Fruit fly (Drosophila melanogaster): ENCODE data around the gene NTPase.

The NTPase gene

dm6 chr2L:2878188-2878587, 7.5 kb downstream of the NTPase start, which contains the start of the genes Prx6a and Sbat (continued):
- TF ChIP-seq CG2116 (GFP tag; optimal IDR thresholded peaks at IDR 0.05): peak; percentile 69
- TF ChIP-seq HLHmδ (GFP tag; optimal IDR thresholded peaks at IDR 0.05): no peak
- peak; percentile 74 for TF ChIP-seq bab2 (GFP tag; optimal IDR thresholded peaks at IDR 0.05)
- peak; percentile 64 for TF ChIP-seq CG12155 (GFP tag; optimal IDR thresholded peaks at IDR 0.05)
- peak; percentile 72 for TF ChIP-seq zen (tag; optimal IDR thresholded peaks at IDR 0.05)
- peak; percentile 73 for TF ChIP-seq tin (GFP tag; optimal IDR thresholded peaks at IDR 0.05)
- peak; percentile 75 for TF ChIP-seq CG13624 (GFP tag; optimal IDR thresholded peaks at IDR 0.05)
- no peak for TF ChIP-seq sim (GFP tag; IDR thresholded peaks at IDR 0.05)
- TF ChIP-seq emc (GFP tag; optimal IDR thresholded peaks at IDR 0.05): peak; percentile 10
- peak; percentile 82 for TF ChIP-seq Rfx (GFP tag; IDR thresholded peaks at IDR 0.05)
- peak; percentile 4 for TF ChIP-seq ATbp (GFP tag; optimal IDR thresholded peaks at IDR 0.05)
- no peak for TF ChIP-seq pita (GFP tag; optimal IDR thresholded peaks at IDR 0.05)
- TF ChIP-seq tup (GFP tag; optimal IDR thresholded peaks at IDR 0.05): no peak
- TF ChIP-seq fru (optimal IDR thresholded peaks at IDR 0.05): no peak
- TF ChIP-seq Atf3 (GFP tag; optimal IDR thresholded peaks at IDR 0.05): peak; percentile 40
- TF ChIP-seq CG18764 (GFP tag; optimal IDR thresholded peaks at IDR 0.05): peak; percentile 57
- no peak for TF ChIP-seq pan (optimal IDR thresholded peaks at IDR 0.05)
- TF ChIP-seq pan (GFP tag; optimal IDR thresholded peaks at IDR 0.05 in 1 of 2, IDR thresholded peaks at IDR 0.05 in 1 of 2): peak in 1 of 2 experiments; percentile 59
- peak; percentile 9 for TF ChIP-seq CG6765 (GFP tag; optimal IDR thresholded peaks at IDR 0.05)
- peak; percentile 33 for TF ChIP-seq CG7556 (GFP tag; optimal IDR thresholded peaks at IDR 0.05)
- TF ChIP-seq CG31441 (GFP tag; IDR thresholded peaks at IDR 0.05): peak; percentile 34
- TF ChIP-seq CG9817 (tag; optimal IDR thresholded peaks at IDR 0.05): peak; percentile 85
- peak; percentile 87 for TF ChIP-seq CG10147 (GFP tag; optimal IDR thresholded peaks at IDR 0.05)
- TF ChIP-seq CG30431 (GFP tag; optimal IDR thresholded peaks at IDR 0.05): peak; percentile 44
- no peak for TF ChIP-seq CG14965 (GFP tag; optimal IDR thresholded peaks at IDR 0.05; ENCODE audit: borderline replicate concordance)
- peak; percentile 95 for TF ChIP-seq sens (GFP tag)
- no peak for TF ChIP-seq Adf1 (GFP tag; IDR thresholded peaks at IDR 0.05)
- TF ChIP-seq nerfin-1 (tag; optimal IDR thresholded peaks at IDR 0.05): peak; percentile 68
- peak; percentile 40 for TF ChIP-seq CG11723 (GFP tag; optimal IDR thresholded peaks at IDR 0.05)
- peak; percentile 58 for TF ChIP-seq CrebB (tag; optimal IDR thresholded peaks at IDR 0.05)
- TF ChIP-seq Dp (GFP tag; optimal IDR thresholded peaks at IDR 0.05): peak; percentile 73
- TF ChIP-seq CG16813 (GFP tag; IDR thresholded peaks at IDR 0.05; ENCODE audit: partially characterized antibody): peak; percentile 36; the same call in 1 of the 3 replicates
- TF ChIP-seq Mad (GFP tag; optimal IDR thresholded peaks at IDR 0.05): peak; percentile 46
- peak; percentile 70 for TF ChIP-seq Ptx1 (GFP tag; IDR thresholded peaks at IDR 0.05)
- TF ChIP-seq CG34224 (GFP tag; IDR thresholded peaks at IDR 0.05; ENCODE audit: partially characterized antibody): no peak
- TF ChIP-seq CG7745 (tag; optimal IDR thresholded peaks at IDR 0.05): no peak
- TF ChIP-seq cas (GFP tag; IDR thresholded peaks at IDR 0.05): 0 out of 2 replicates have a peak, but pooled peaks have one; percentile 20
- TF ChIP-seq D19B (GFP tag; optimal IDR thresholded peaks at IDR 0.05): peak; percentile 47
- no peak for TF ChIP-seq Lim3 (GFP tag; IDR thresholded peaks at IDR 0.05)
- TF ChIP-seq gsb-n (tag; optimal IDR thresholded peaks at IDR 0.05): peak; percentile 57
- TF ChIP-seq CG6254 (GFP tag; optimal IDR thresholded peaks at IDR 0.05): no peak
- TF ChIP-seq klu (GFP tag; IDR thresholded peaks at IDR 0.05): peak; percentile 76
- TF ChIP-seq GATAe (GFP tag; conservative IDR thresholded peaks at IDR 0.05): no peak; the same call in 1 of the 2 replicates
- peak; percentile 57 for TF ChIP-seq B-H1 (GFP tag; IDR thresholded peaks at IDR 0.05)
- no peak for TF ChIP-seq bowl (GFP tag; IDR thresholded peaks at IDR 0.05)
- peak; percentile 39 for TF ChIP-seq CG6683 (GFP tag; optimal IDR thresholded peaks at IDR 0.05)
- no peak for TF ChIP-seq CG11247 (GFP tag; IDR thresholded peaks at IDR 0.05)
- TF ChIP-seq da (GFP tag; optimal IDR thresholded peaks at IDR 0.05): peak; percentile 53
- no peak for TF ChIP-seq sens-2 (GFP tag; IDR thresholded peaks at IDR 0.05)
- peak; percentile 81 for TF ChIP-seq gro (GFP tag; optimal IDR thresholded peaks at IDR 0.05)
- TF ChIP-seq dmrt11E (tag; optimal IDR thresholded peaks at IDR 0.05): peak; percentile 65
- TF ChIP-seq HLH54F (GFP tag; optimal IDR thresholded peaks at IDR 0.05): peak; percentile 73

Data from whole organism, embryonic.